Fruit fly (Drosophila melanogaster) whole organism, wandering third instar larva: ENCODE results near the gene CG32988.

Experiments
- Abd-B ChIP-seq: fragments of >200 bp; optimal IDR thresholded peaks from 2 replicates; lab custom pipeline; 2017; ENCODE audit warnings: missing biosample characterization, missing genetic modification characterization
- CG32264 ChIP-seq: fragments of 200-800 bp; sonication (Bioruptor generic); optimal IDR thresholded peaks from 2 replicates; lab custom pipeline; 2016; ENCODE audit warnings: missing biosample characterization, missing genetic modification characterization
- CG9705 ChIP-seq: fragments of 200-800 bp; sonication (Bioruptor generic); optimal IDR thresholded peaks from 2 replicates; lab custom pipeline; 2018; ENCODE audit warnings: missing biosample characterization, mild to moderate bottlenecking, missing genetic modification characterization
- CrebA ChIP-seq: fragments of 200-800 bp; sonication (Bioruptor generic); optimal IDR thresholded peaks from 2 replicates; lab custom pipeline; 2016; ENCODE audit warnings: missing biosample characterization, mild to moderate bottlenecking, missing genetic modification characterization, borderline replicate concordance
- Dfd ChIP-seq: fragments of >200 bp; optimal IDR thresholded peaks from 2 replicates; lab custom pipeline; 2017; ENCODE audit warnings: missing biosample characterization, missing genetic modification characterization
- Dif ChIP-seq: fragments of 200-275, 200-300 bp; sonication (Bioruptor generic); optimal IDR thresholded peaks from 2 replicates; lab custom pipeline; 2018; ENCODE audit warnings: missing biosample characterization, missing genetic modification characterization; ENCODE audit not compliant: partially characterized antibody
- GATAd ChIP-seq: sonication (Bioruptor generic); optimal IDR thresholded peaks from 2 replicates; lab custom pipeline; 2016; ENCODE audit warnings: missing biosample characterization, missing genetic modification characterization
- HLH106 ChIP-seq: fragments of 200-800 bp; optimal IDR thresholded peaks from 3 replicates; lab custom pipeline; 2019; ENCODE audit warnings: missing biosample characterization, mild to moderate bottlenecking, missing genetic modification characterization, moderate library complexity
- Hr78 ChIP-seq: fragments of >200 bp; optimal IDR thresholded peaks from 2 replicates; lab custom pipeline; 2017; ENCODE audit warnings: missing biosample characterization, missing genetic modification characterization
- Hr83 ChIP-seq: fragments of 200-300 bp; sonication (Bioruptor generic); optimal IDR thresholded peaks from 2 replicates; lab custom pipeline; 2016; ENCODE audit warnings: missing biosample characterization, mild to moderate bottlenecking, missing genetic modification characterization, moderate library complexity; ENCODE audit not compliant: poor library complexity, severe bottlenecking
- Jra ChIP-seq: sonication (Bioruptor generic); optimal IDR thresholded peaks from 2 replicates; lab custom pipeline; 2016; ENCODE audit warnings: missing biosample characterization, missing genetic modification characterization
- Mio ChIP-seq: sonication (Bioruptor generic); optimal IDR thresholded peaks from 2 replicates; lab custom pipeline; 2016; ENCODE audit warnings: missing biosample characterization, missing genetic modification characterization
- Myc ChIP-seq: fragments of >200 bp; optimal IDR thresholded peaks from 2 replicates; lab custom pipeline; 2017
- N ChIP-seq: fragments of >200 bp; optimal IDR thresholded peaks from 2 replicates; lab custom pipeline; 2018; ENCODE audit warnings: missing biosample characterization, missing external identifiers, missing genetic modification characterization
- OdsH ChIP-seq: fragments of 200-800 bp; sonication (Bioruptor generic); optimal IDR thresholded peaks from 2 replicates; lab custom pipeline; 2016; ENCODE audit warnings: missing biosample characterization, mild to moderate bottlenecking, missing genetic modification characterization
- Rel ChIP-seq, 2 experiments: fragments of 200-800 bp; sonication (Bioruptor generic) in 1 of 2; optimal IDR thresholded peaks; 2 replicates in 1 of 2; 3 replicates in 1 of 2; lab custom pipeline; 2016 to 2019; ENCODE audit warnings: mild to moderate bottlenecking in 2 of 2, missing biosample characterization in 2 of 2, missing genetic modification characterization in 2 of 2, moderate library complexity in 1 of 2
- Vsx2 ChIP-seq: fragments of 200-300, 225-300 bp; sonication (Bioruptor generic); optimal IDR thresholded peaks from 2 replicates; lab custom pipeline; 2018; ENCODE audit warnings: missing biosample characterization, missing genetic modification characterization; ENCODE audit not compliant: partially characterized antibody
- br ChIP-seq: fragments of 200-800 bp; sonication (Bioruptor generic); optimal IDR thresholded peaks from 2 replicates; lab custom pipeline; 2016; ENCODE audit warnings: missing biosample characterization, missing genetic modification characterization
- dl ChIP-seq, 2 experiments: fragments of 175-275, 200-275 bp in 1 of 2; fragments of 200-275 bp in 1 of 2; sonication (Bioruptor generic); optimal IDR thresholded peaks; lab custom pipeline; 2018; ENCODE audit warnings: mild to moderate bottlenecking in 2 of 2, missing biosample characterization in 2 of 2, missing genetic modification characterization in 2 of 2, moderate library complexity in 2 of 2; ENCODE audit not compliant: partially characterized antibody in 2 of 2, insufficient read depth in 1 of 2
- dmrt93B ChIP-seq: fragments of 200-800 bp; sonication (Bioruptor generic); optimal IDR thresholded peaks from 2 replicates; lab custom pipeline; 2018; ENCODE audit warnings: missing biosample characterization, mild to moderate bottlenecking, missing genetic modification characterization
- dsf ChIP-seq: sonication (Bioruptor generic); optimal IDR thresholded peaks from 2 replicates; lab custom pipeline; 2016; ENCODE audit warnings: missing biosample characterization, missing genetic modification characterization, borderline replicate concordance
- ey ChIP-seq: fragments of 200-800 bp; sonication (Bioruptor generic); optimal IDR thresholded peaks from 2 replicates; lab custom pipeline; 2016; ENCODE audit warnings: missing biosample characterization, missing genetic modification characterization
- h ChIP-seq: fragments of 200-800 bp; sonication (Bioruptor generic); optimal IDR thresholded peaks from 3 replicates; lab custom pipeline; 2016; ENCODE audit warnings: missing biosample characterization, mild to moderate bottlenecking, missing genetic modification characterization
- lola ChIP-seq: fragments of >200 bp; optimal IDR thresholded peaks from 2 replicates; lab custom pipeline; 2017; ENCODE audit warnings: missing biosample characterization, missing genetic modification characterization
- pan ChIP-seq: fragments of >200 bp; optimal IDR thresholded peaks from 2 replicates; lab custom pipeline; 2017
- rgr ChIP-seq: fragments of 200-800 bp; sonication (Bioruptor generic); optimal IDR thresholded peaks from 3 replicates; lab custom pipeline; 2016; ENCODE audit warnings: missing biosample characterization, mild to moderate bottlenecking, missing genetic modification characterization
- sage ChIP-seq: fragments of 200-800 bp; sonication (Bioruptor generic); optimal IDR thresholded peaks from 2 replicates; lab custom pipeline; 2016; ENCODE audit warnings: missing biosample characterization, mild to moderate bottlenecking, missing genetic modification characterization
- sv ChIP-seq: fragments of 200-800 bp; sonication (Bioruptor generic); optimal IDR thresholded peaks from 3 replicates; lab custom pipeline; 2016; ENCODE audit warnings: missing biosample characterization, missing genetic modification characterization
- usp ChIP-seq: fragments of >200 bp; optimal IDR thresholded peaks from 2 replicates; lab custom pipeline; 2017; ENCODE audit warnings: missing biosample characterization, missing genetic modification characterization
- woc ChIP-seq: sonication (Bioruptor generic); optimal IDR thresholded peaks from 2 replicates; lab custom pipeline; 2016; ENCODE audit warnings: missing biosample characterization, mild to moderate bottlenecking, missing genetic modification characterization

Gene CG32988

DNA sequence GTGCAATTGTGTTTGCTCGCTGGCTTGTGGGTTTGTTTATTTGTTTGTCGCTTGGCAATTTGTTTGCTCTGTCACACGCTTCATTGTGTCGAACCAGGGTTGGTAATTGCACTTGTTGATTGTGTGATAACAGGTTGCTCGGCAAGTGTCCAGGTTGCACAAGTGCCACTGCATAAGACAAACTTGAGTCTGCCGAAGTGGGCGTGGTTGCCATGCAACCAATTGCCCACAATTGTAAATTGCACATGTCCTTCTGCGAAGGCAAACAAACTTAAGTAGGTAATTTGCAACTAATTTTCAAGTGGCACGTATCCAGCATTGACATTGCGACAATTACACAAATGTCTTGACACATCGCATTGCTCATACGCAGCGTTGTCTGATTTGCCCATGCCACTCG is 25.5 kb upstream of the CG32988 start:
- TF ChIP-seq Hr83 (GFP tag; lab: Kevin White, UChicago) (no peak), CrebA (GFP tag; lab: Kevin White, UChicago) (no peak), Myc (lab: Kevin White, UChicago) (no peak), GATAd (no peak), N (no peak), br (GFP tag; lab: Kevin White, UChicago) (no peak), usp (GFP tag; lab: Kevin White, UChicago) (no peak), Abd-B (GFP tag; lab: Kevin White, UChicago) (no peak)

DNA sequence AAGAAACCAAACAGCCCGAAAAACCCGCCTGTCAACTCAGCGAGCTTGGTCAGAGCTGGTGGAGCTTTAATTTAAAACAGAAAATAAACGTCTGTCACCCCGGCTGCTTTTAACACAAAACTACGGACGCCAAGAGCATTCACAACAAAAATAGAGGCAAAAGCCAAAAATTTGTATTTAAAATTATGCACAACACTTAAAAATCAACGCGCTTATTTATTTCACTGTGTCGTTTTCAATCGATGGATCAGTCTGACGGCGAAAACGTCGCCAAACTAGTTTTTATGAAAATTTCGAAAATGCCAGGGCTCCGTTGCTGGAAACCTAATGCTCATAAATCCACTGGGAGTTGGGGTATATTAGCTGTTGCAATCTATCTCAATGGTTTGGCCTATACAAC is 23.9 kb upstream of the CG32988 start:
- TF ChIP-seq Myc (lab: Kevin White, UChicago) (no peak), h (GFP tag; lab: Kevin White, UChicago) (no peak), HLH106 (tag; lab: Kevin White, UChicago) (no peak), Dfd (GFP tag; lab: Kevin White, UChicago) (no peak), Hr83 (GFP tag; lab: Kevin White, UChicago) (no peak)

DNA sequence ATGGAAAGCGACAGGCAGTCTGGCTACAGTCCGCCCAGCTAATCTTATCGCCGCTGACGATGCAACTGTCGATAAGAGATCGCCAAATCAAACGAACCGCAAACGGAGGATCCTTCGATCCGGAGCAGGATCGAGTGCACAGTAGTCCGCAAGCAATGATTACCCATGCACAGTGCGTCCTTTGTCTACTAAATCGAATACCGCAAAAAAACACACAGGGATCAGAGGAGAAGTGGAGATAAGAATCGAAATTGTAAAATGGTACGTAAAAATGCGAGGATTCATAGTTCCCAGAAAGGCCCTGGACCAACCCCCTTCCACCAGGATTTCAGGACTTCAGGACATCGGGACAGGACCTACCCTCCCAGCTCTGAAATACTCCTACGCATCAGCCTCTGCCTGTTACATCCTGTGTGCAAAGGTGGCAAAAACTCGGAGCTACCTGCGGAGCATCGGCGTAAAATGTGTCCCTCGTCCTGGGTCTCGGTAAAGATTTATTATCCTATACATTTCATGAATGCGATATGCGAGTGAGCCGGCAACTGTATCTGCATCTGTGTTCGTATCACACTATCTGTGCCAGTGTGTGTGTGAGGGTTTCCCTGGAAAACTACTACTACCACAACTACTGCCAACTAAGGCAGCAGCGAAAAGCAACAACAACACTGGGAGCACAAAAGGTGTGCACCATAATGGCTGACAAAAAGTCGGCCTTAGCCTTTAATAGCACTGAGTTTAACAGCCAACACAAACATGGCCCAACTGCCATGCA is 23.0 kb upstream of the CG32988 start:
- TF ChIP-seq Dfd (GFP tag; lab: Kevin White, UChicago) (no peak), HLH106 (tag; lab: Kevin White, UChicago) (no peak), dsf (GFP tag; lab: Kevin White, UChicago) (no peak), Dif (GFP tag; lab: Kevin White, UChicago) (no peak), dl (GFP tag; optimal IDR thresholded peaks at IDR 0.05; lab: Kevin White, UChicago; ENCODE audit: insufficient read depth in 1 of 2, partially characterized antibody in 2 of 2) (no peak), usp (GFP tag; lab: Kevin White, UChicago) (no peak), GATAd (no peak), dmrt93B (GFP tag; lab: Kevin White, UChicago) (no peak), Myc (lab: Kevin White, UChicago) (no peak), ey (GFP tag; lab: Kevin White, UChicago) (no peak), Rel (GFP tag; optimal IDR thresholded peaks at IDR 0.05; lab: Kevin White, UChicago) (no peak), Rel (tag; optimal IDR thresholded peaks at IDR 0.05; lab: Kevin White, UChicago) (no peak), sv (GFP tag; lab: Kevin White, UChicago) (no peak), lola (GFP tag; lab: Kevin White, UChicago) (no peak)

DNA sequence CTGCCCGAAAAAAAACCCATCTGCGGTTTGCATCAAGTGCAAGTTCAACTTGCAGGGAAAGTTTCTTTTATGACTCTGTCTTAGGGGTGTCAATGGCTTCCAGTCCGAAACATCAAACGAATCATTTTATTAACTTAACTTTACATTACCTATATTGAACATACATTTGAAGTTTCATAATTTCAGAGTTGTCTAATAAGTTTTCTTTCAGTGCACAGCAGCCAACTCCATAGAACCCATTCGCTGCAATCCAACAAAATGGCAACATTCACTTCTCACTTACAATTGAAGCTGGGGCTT is 22.5 kb upstream of the CG32988 start:
- TF ChIP-seq h (GFP tag; lab: Kevin White, UChicago) = no peak
- TF ChIP-seq woc = no peak
- TF ChIP-seq lola (GFP tag; lab: Kevin White, UChicago) = no peak
- no peak for TF ChIP-seq dsf (GFP tag; lab: Kevin White, UChicago)
- no peak for TF ChIP-seq Mio (GFP tag; lab: Kevin White, UChicago)
- no peak for TF ChIP-seq Dfd (GFP tag; lab: Kevin White, UChicago)
- no peak for TF ChIP-seq CG32264 (GFP tag; lab: Kevin White, UChicago)
- no peak for TF ChIP-seq sv (GFP tag; lab: Kevin White, UChicago)
- no peak for TF ChIP-seq CrebA (GFP tag; lab: Kevin White, UChicago)
- TF ChIP-seq Vsx2 (GFP tag; lab: Kevin White, UChicago) = no peak
- TF ChIP-seq N = no peak
- TF ChIP-seq OdsH = no peak
- TF ChIP-seq rgr (GFP tag; lab: Kevin White, UChicago) = no peak
- TF ChIP-seq Jra = no peak
- TF ChIP-seq sage (GFP tag; lab: Kevin White, UChicago) = no peak
- no peak for TF ChIP-seq CG9705 (GFP tag; lab: Kevin White, UChicago)
- no peak for TF ChIP-seq Hr78 (GFP tag; lab: Kevin White, UChicago)
- no peak for TF ChIP-seq pan (lab: Kevin White, UChicago)
- no peak for TF ChIP-seq dmrt93B (GFP tag; lab: Kevin White, UChicago)
- no peak for TF ChIP-seq br (GFP tag; lab: Kevin White, UChicago)

DNA sequence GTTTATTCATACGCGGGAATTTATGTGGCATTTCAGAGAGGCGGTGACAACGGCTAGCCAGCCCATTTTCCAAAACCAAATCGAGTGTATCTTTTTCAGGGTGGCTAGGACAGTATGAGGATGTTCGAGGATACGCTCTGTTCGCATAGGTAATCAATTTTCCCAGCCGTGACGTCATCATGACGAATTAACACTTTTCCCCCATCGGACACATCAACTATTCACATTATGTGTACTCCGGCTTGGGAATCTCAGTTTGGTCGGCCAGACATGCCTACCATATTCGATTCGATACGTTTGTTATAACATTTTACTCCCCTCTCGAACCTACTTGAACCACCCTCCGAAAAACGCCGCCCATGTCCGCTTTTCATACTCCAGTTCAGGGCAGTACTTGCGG is 21.1 kb upstream of the CG32988 start:
- TF ChIP-seq dmrt93B (GFP tag; lab: Kevin White, UChicago) (no peak), CG32264 (GFP tag; lab: Kevin White, UChicago) (no peak)
